In the genomic region with DNA sequence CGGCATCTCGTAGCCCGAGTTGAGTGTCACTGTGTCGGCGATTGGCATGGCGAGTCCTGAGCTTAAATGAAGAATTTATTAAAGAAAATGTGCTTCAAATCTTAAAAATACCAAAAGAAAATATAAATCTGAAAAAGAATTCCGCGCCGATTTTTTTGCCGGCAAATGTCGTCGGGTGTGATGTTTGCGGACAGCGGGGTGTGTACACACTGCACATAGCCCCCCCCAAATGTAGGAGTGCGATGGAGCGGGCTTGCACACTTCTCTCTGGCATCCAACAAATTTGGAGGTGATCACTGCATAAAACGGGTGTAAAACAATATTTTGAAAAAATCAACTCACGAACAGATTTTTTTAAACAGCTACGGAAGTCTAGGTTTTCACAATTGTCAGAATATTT, we compare ENCODE assay signal across 5 worm cellular contexts.
TF ChIP-seq lines count a peak whose summit lies in the region.

Gene Y39G8B.2, minus strand, starts transcription at position 61 of the 400 bp plus-strand sequence.

TF ChIP-seq in whole organism, L1 larva, 84 proteins besides CTCF, POLR2A, EP300 and RAD21 (continues in another document):
- TF ChIP-seq pag-3 (tag; optimal IDR thresholded peaks at IDR 0.05; lab: Kevin White, UChicago; ENCODE audit: borderline replicate concordance, insufficient read depth) (peak; percentile 38), unc-86 (tag; optimal IDR thresholded peaks at IDR 0.05; lab: Kevin White, UChicago) (peak; percentile 77), C16A3.4 (tag; optimal IDR thresholded peaks at IDR 0.05; lab: Kevin White, UChicago) (peak; percentile 89), elt-3 (tag; optimal IDR thresholded peaks at IDR 0.05; lab: Kevin White, UChicago) (peak in 2 of 6 experiments; percentile 49 to 54), fkh-8 (tag; optimal IDR thresholded peaks at IDR 0.05; lab: Kevin White, UChicago) (peak; percentile 82), nhr-84 (tag; optimal IDR thresholded peaks at IDR 0.05; lab: Kevin White, UChicago) (no peak), unc-130 (tag; optimal IDR thresholded peaks at IDR 0.05; lab: Kevin White, UChicago) (peak; percentile 71), efl-1 (optimal IDR thresholded peaks at IDR 0.05; lab: Kevin White, UChicago) (peak; percentile 89 to 91), efl-1 (GFP tag; optimal IDR thresholded peaks at IDR 0.05 in 1 of 2; lab: Kevin White, UChicago) (peak; percentile 86 to 98), sox-4 (tag; optimal IDR thresholded peaks at IDR 0.05; lab: Kevin White, UChicago) (no peak), aha-1 (tag; optimal IDR thresholded peaks at IDR 0.05; lab: Kevin White, UChicago) (peak; percentile 59), snu-23 (GFP tag; optimal IDR thresholded peaks at IDR 0.05; lab: Kevin White, UChicago) (peak; percentile 86), snpc-4 (tag; optimal IDR thresholded peaks at IDR 0.05; lab: Kevin White, UChicago) (peak; percentile 89), nhr-237 (tag; optimal IDR thresholded peaks at IDR 0.05; lab: Kevin White, UChicago) (peak; percentile 51), lin-13 (GFP tag; optimal IDR thresholded peaks at IDR 0.05; lab: Kevin White, UChicago) (peak; percentile 87), ztf-11 (tag; optimal IDR thresholded peaks at IDR 0.05; lab: Kevin White, UChicago) (peak in 1 of 2 experiments; percentile 61)

TF ChIP-seq in whole organism, L3 larva, 47 proteins besides CTCF, POLR2A, EP300 and RAD21 (continues in another document):
- TF ChIP-seq nhr-28 (tag; optimal IDR thresholded peaks at IDR 0.05; lab: Kevin White, UChicago) (no peak), elt-2 (tag; optimal IDR thresholded peaks at IDR 0.05; lab: Kevin White, UChicago) (peak; percentile 57), egl-5 (tag; optimal IDR thresholded peaks at IDR 0.05; lab: Kevin White, UChicago) (peak; percentile 66), fkh-10 (GFP tag; optimal IDR thresholded peaks at IDR 0.05; lab: Kevin White, UChicago) (no peak), nfya-1 (tag; optimal IDR thresholded peaks at IDR 0.05; lab: Kevin White, UChicago; ENCODE audit: insufficient read depth) (peak; percentile 88), ztf-4 (tag; optimal IDR thresholded peaks at IDR 0.05; lab: Kevin White, UChicago) (no peak), egl-27 (tag; optimal IDR thresholded peaks at IDR 0.05; lab: Kevin White, UChicago) (no peak), ceh-9 (tag; optimal IDR thresholded peaks at IDR 0.05; lab: Kevin White, UChicago) (no peak), nhr-12 (tag; optimal IDR thresholded peaks at IDR 0.05; lab: Kevin White, UChicago) (no peak), ZK546.5 (tag; optimal IDR thresholded peaks at IDR 0.05; lab: Kevin White, UChicago) (no peak), eor-1 (tag; optimal IDR thresholded peaks at IDR 0.05; lab: Kevin White, UChicago) (no peak), jun-1 (tag; optimal IDR thresholded peaks at IDR 0.05; lab: Kevin White, UChicago) (peak; percentile 56), sea-2 (GFP tag; optimal IDR thresholded peaks at IDR 0.05; lab: Kevin White, UChicago) (no peak), nhr-23 (tag; optimal IDR thresholded peaks at IDR 0.05; lab: Kevin White, UChicago) (peak; percentile 86), lsy-12 (tag; optimal IDR thresholded peaks at IDR 0.05; lab: Kevin White, UChicago) (peak; percentile 32), ceh-16 (tag; optimal IDR thresholded peaks at IDR 0.05; lab: Kevin White, UChicago) (no peak), mdl-1 (tag; optimal IDR thresholded peaks at IDR 0.05; lab: Kevin White, UChicago) (no peak), hmg-11 (tag; optimal IDR thresholded peaks at IDR 0.05; lab: Kevin White, UChicago) (peak; percentile 81)

TF ChIP-seq in whole organism, early embryonic, 17 proteins besides CTCF, POLR2A, EP300 and RAD21:
- peak; percentile 43; the same call in 1 of the 2 replicates for TF ChIP-seq scrt-1 (GFP tag; IDR thresholded peaks at IDR 0.05; lab: Robert Waterston, UW)
- no peak for TF ChIP-seq hnd-1 (tag; optimal IDR thresholded peaks at IDR 0.05; lab: Kevin White, UChicago)
- peak; percentile 66 for TF ChIP-seq hmg-4 (GFP tag; optimal IDR thresholded peaks at IDR 0.05; lab: Kevin White, UChicago)
- no peak for TF ChIP-seq ama-1 (optimal IDR thresholded peaks at IDR 0.05; lab: Kevin White, UChicago)
- 0 out of 2 replicates have a peak, but pooled peaks have one; percentile 32 for TF ChIP-seq flt-1 (GFP tag; IDR thresholded peaks at IDR 0.05; lab: Robert Waterston, UW)
- peak; percentile 73 for TF ChIP-seq F13C5.2 (tag; optimal IDR thresholded peaks at IDR 0.05; lab: Kevin White, UChicago)
- 0 out of 2 replicates have a peak, but pooled peaks have one; percentile 43 for TF ChIP-seq tbx-11 (GFP tag; IDR thresholded peaks at IDR 0.05; lab: Robert Waterston, UW)
- peak; percentile 68 for TF ChIP-seq pes-1 (GFP tag; IDR thresholded peaks at IDR 0.05; lab: Robert Waterston, UW)

TF ChIP-seq in whole organism, midembryonic, 9 proteins besides CTCF, POLR2A, EP300 and RAD21:
- TF ChIP-seq ztf-23 (GFP tag; IDR thresholded peaks at IDR 0.05; lab: Robert Waterston, UW): peak; percentile 83
- TF ChIP-seq ztf-29 (GFP tag; IDR thresholded peaks at IDR 0.05; lab: Robert Waterston, UW): peak; percentile 52; the same call in 1 of the 2 replicates
- peak; percentile 74 for TF ChIP-seq cog-1 (tag; optimal IDR thresholded peaks at IDR 0.05; lab: Kevin White, UChicago)
- peak; percentile 76 for TF ChIP-seq flt-1 (GFP tag; IDR thresholded peaks at IDR 0.05; lab: Robert Waterston, UW)
- no peak for TF ChIP-seq T22C8.4 (GFP tag; IDR thresholded peaks at IDR 0.05; lab: Robert Waterston, UW)
- TF ChIP-seq klf-2 (GFP tag; conservative IDR thresholded peaks at IDR 0.05; lab: Robert Waterston, UW): 0 out of 2 replicates have a peak, but pooled peaks have one; percentile 41
- TF ChIP-seq med-1 (GFP tag; optimal IDR thresholded peaks at IDR 0.05; lab: Kevin White, UChicago; ENCODE audit: insufficient read depth): no peak
- TF ChIP-seq ref-1 (GFP tag; conservative IDR thresholded peaks at IDR 0.05; lab: Robert Waterston, UW): no peak
- TF ChIP-seq tab-1 (GFP tag; IDR thresholded peaks at IDR 0.05; lab: Robert Waterston, UW): peak; percentile 71; the same call in 1 of the 2 replicates

TF ChIP-seq in whole organism, young adult, 124 proteins besides CTCF, POLR2A, EP300 and RAD21:
- TF ChIP-seq ceh-27 (GFP tag; optimal IDR thresholded peaks at IDR 0.05; lab: Kevin White, UChicago) (peak; percentile 79), nhr-120 (GFP tag; IDR thresholded peaks at IDR 0.05; lab: Robert Waterston, UW) (no peak), chd-7 (tag; optimal IDR thresholded peaks at IDR 0.05; lab: Kevin White, UChicago) (peak; percentile 1), attf-5 (GFP tag; optimal IDR thresholded peaks at IDR 0.05; lab: Kevin White, UChicago) (peak; percentile 95), repo-1 (tag; optimal IDR thresholded peaks at IDR 0.05; lab: Kevin White, UChicago) (no peak), ceh-100 (GFP tag; IDR thresholded peaks at IDR 0.05; lab: Robert Waterston, UW) (peak; percentile 63), rcor-1 (GFP tag; IDR thresholded peaks at IDR 0.05; lab: Robert Waterston, UW) (peak; percentile 47; the same call in 1 of the 2 replicates), snpc-4 (GFP tag; optimal IDR thresholded peaks at IDR 0.05; lab: Kevin White, UChicago) (no peak), snpc-4 (tag; optimal IDR thresholded peaks at IDR 0.05; lab: Kevin White, UChicago) (peak in 1 of 4 experiments; percentile 74), K11D2.4 (GFP tag; IDR thresholded peaks at IDR 0.05; lab: Robert Waterston, UW) (peak; percentile 50; the same call in 1 of the 2 replicates), let-607 (tag; optimal IDR thresholded peaks at IDR 0.05; lab: Kevin White, UChicago) (peak in 1 of 2 experiments; percentile 1), nfyb-1 (GFP tag; IDR thresholded peaks at IDR 0.05; lab: Robert Waterston, UW) (peak; percentile 69), dpl-1 (GFP tag; optimal IDR thresholded peaks at IDR 0.05; lab: Kevin White, UChicago) (peak; percentile 41), egrh-3 (GFP tag; IDR thresholded peaks at IDR 0.05; lab: Robert Waterston, UW) (peak; percentile 74), zfh-2 (GFP tag; conservative IDR thresholded peaks at IDR 0.05; lab: Robert Waterston, UW) (peak; percentile 72), F23B12.7 (tag; optimal IDR thresholded peaks at IDR 0.05; lab: Kevin White, UChicago; ENCODE audit: insufficient read depth) (peak; percentile 30), rec-8 (tag; optimal IDR thresholded peaks at IDR 0.05; lab: Kevin White, UChicago) (no peak), mcd-1 (GFP tag; IDR thresholded peaks at IDR 0.05; lab: Robert Waterston, UW) (peak; percentile 96), lin-35 (GFP tag; optimal IDR thresholded peaks at IDR 0.05; lab: Kevin White, UChicago) (peak in 1 of 3 experiments; percentile 72), ekl-4 (GFP tag; IDR thresholded peaks at IDR 0.05; lab: Robert Waterston, UW) (peak; percentile 44; the same call in 1 of the 2 replicates), tbp1 (GFP tag; optimal IDR thresholded peaks at IDR 0.05; lab: Kevin White, UChicago) (peak; percentile 45), efl-1 (GFP tag; optimal IDR thresholded peaks at IDR 0.05; lab: Kevin White, UChicago) (peak; percentile 40), nhr-80 (tag; optimal IDR thresholded peaks at IDR 0.05; lab: Kevin White, UChicago) (peak; percentile 74), him-1 (tag; optimal IDR thresholded peaks at IDR 0.05; lab: Kevin White, UChicago) (no peak), attf-3 (GFP tag; conservative IDR thresholded peaks at IDR 0.05; lab: Robert Waterston, UW) (0 out of 2 replicates have a peak, but pooled peaks have one; percentile 26), ztf-3 (GFP tag; optimal IDR thresholded peaks at IDR 0.05; lab: Kevin White, UChicago) (no peak), pbrm-1 (GFP tag; IDR thresholded peaks at IDR 0.05; lab: Robert Waterston, UW) (peak; percentile 76; the same call in 1 of the 2 replicates), athp-1 (tag; optimal IDR thresholded peaks at IDR 0.05; lab: Kevin White, UChicago) (peak; percentile 22), pha-4 (tag; optimal IDR thresholded peaks at IDR 0.05; lab: Kevin White, UChicago) (peak; percentile 60), Y95B8A.8 (GFP tag; IDR thresholded peaks at IDR 0.05; lab: Robert Waterston, UW) (no peak), K12H6.12 (tag; optimal IDR thresholded peaks at IDR 0.05; lab: Kevin White, UChicago) (peak; percentile 65), C06A6.2 (GFP tag; conservative IDR thresholded peaks at IDR 0.05; lab: Robert Waterston, UW) (no peak), hmg-1.2 (GFP tag; IDR thresholded peaks at IDR 0.05; lab: Robert Waterston, UW) (peak; percentile 72), B0336.3 (GFP tag; IDR thresholded peaks at IDR 0.05; lab: Robert Waterston, UW) (peak; percentile 50; the same call in 1 of the 2 replicates), lag-1 (GFP tag; IDR thresholded peaks at IDR 0.05; lab: Robert Waterston, UW) (no peak), mes-4 (tag; optimal IDR thresholded peaks at IDR 0.05; lab: Kevin White, UChicago) (no peak)

Comparison
In these comparisons a context has a peak if more than half of its experiments do, and no peak if none do; other contexts are left out.
1. Of the 8 proteins assayed by ChIP-seq in both whole organism, young adult and whole organism, L1 larva: peak only in whole organism, young adult: none; only in whole organism, L1 larva: nhr-90 and unc-130; in both: dpl-1 and efl-1; in neither: 2; mixed calls (peak in some experiments, not most) for 2.